Worm (Caenorhabditis elegans) whole organism, early embryonic: ENCODE measurements around the gene F31D5.2.

Source experiments
- ceh-13 ChIP-seq: fragments of 200-800 bp; sonication (Bioruptor generic); optimal IDR thresholded peaks from 2 replicates; lab custom pipeline; 2018; ENCODE audit warnings: mild to moderate bottlenecking, missing genetic modification characterization, missing compliant biosample characterization
- hnd-1 ChIP-seq: sonication (generic microtip); optimal IDR thresholded peaks from 2 replicates; lab custom pipeline; 2016; ENCODE audit warnings: missing genetic modification characterization, missing compliant biosample characterization

- no peak for TF ChIP-seq hnd-1 (tag; lab: Kevin White, UChicago)
- no peak for TF ChIP-seq ceh-13 (GFP tag; lab: Kevin White, UChicago)
Measured at ce11 chrII:4178838-4179237, 36.6 kb upstream of the F31D5.2 start, which contains the start of gene R03H10.7.
